Worm (Caenorhabditis elegans): Measurements from ENCODE around the gene C09F12.2.

C09F12.2 gene

ce11 chrX:11068334-11068733 lies 14.6 kb downstream of the C09F12.2 start, which contains the start of gene apt-9:
Gene apt-9, plus strand, starts transcription at chrX:11068527.
- TF ChIP-seq him-1 (tag; optimal IDR thresholded peaks at IDR 0.05) (no peak), dao-5 (tag; optimal IDR thresholded peaks at IDR 0.05) (no peak), W03F9.2 (tag; optimal IDR thresholded peaks at IDR 0.05) (no peak)

- no peak for TF ChIP-seq W03F9.2 (tag; optimal IDR thresholded peaks at IDR 0.05)
- TF ChIP-seq dao-5 (tag; optimal IDR thresholded peaks at IDR 0.05) = no peak
- TF ChIP-seq him-1 (tag; optimal IDR thresholded peaks at IDR 0.05) = no peak
Measured at ce11 chrX:11072701-11073100, 19.0 kb downstream of the C09F12.2 start.

- TF ChIP-seq dao-5 (tag; optimal IDR thresholded peaks at IDR 0.05) (no peak), W03F9.2 (tag; optimal IDR thresholded peaks at IDR 0.05) (no peak), him-1 (tag; optimal IDR thresholded peaks at IDR 0.05) (no peak)
Measured at ce11 chrX:11073358-11073757, 19.6 kb downstream of the C09F12.2 start, which contains the start of gene W04G3.5. Gene W04G3.5, plus strand, starts transcription at chrX:11073658.

- TF ChIP-seq him-1 (tag; optimal IDR thresholded peaks at IDR 0.05) = no peak
Measured at ce11 chrX:11076491-11076890, 22.8 kb downstream of the C09F12.2 start, which contains the start of gene W04G3.12. Gene W04G3.12, minus strand, starts transcription at chrX:11076801.

- TF ChIP-seq dao-5 (tag; optimal IDR thresholded peaks at IDR 0.05) = no peak
- TF ChIP-seq W03F9.2 (tag; optimal IDR thresholded peaks at IDR 0.05) = no peak
- TF ChIP-seq him-1 (tag; optimal IDR thresholded peaks at IDR 0.05) = no peak
Measured at ce11 chrX:11078150-11078549, 24.4 kb downstream of the C09F12.2 start, which contains the start of gene W04G3.10. Gene W04G3.10, minus strand, starts transcription at chrX:11078250.

ce11 chrX:11079667-11080066 lies 26.0 kb downstream of the C09F12.2 start, which contains the start of gene W04G3.13:
Gene W04G3.13, minus strand, starts transcription at chrX:11079767.
- no peak for TF ChIP-seq dao-5 (tag; optimal IDR thresholded peaks at IDR 0.05)
- no peak for TF ChIP-seq W03F9.2 (tag; optimal IDR thresholded peaks at IDR 0.05)
- TF ChIP-seq him-1 (tag; optimal IDR thresholded peaks at IDR 0.05) = no peak

ce11 chrX:11080170-11080728 lies 26.5 kb downstream of the C09F12.2 start, which contains the start of gene sulp-7:
Gene sulp-7, plus strand, starts transcription at chrX:11080678.
- no peak for TF ChIP-seq him-1 (tag; optimal IDR thresholded peaks at IDR 0.05)
- no peak for TF ChIP-seq W03F9.2 (tag; optimal IDR thresholded peaks at IDR 0.05)
- no peak for TF ChIP-seq dao-5 (tag; optimal IDR thresholded peaks at IDR 0.05)

- TF ChIP-seq W03F9.2 (tag; optimal IDR thresholded peaks at IDR 0.05) = no peak
Measured at ce11 chrX:11085162-11085561, 31.4 kb downstream of the C09F12.2 start, which contains the start of gene W04G3.7. Gene W04G3.7, minus strand, starts transcription at chrX:11085262.

- no peak for TF ChIP-seq W03F9.2 (tag; optimal IDR thresholded peaks at IDR 0.05)
- TF ChIP-seq him-1 (tag; optimal IDR thresholded peaks at IDR 0.05) = no peak
- TF ChIP-seq dao-5 (tag; optimal IDR thresholded peaks at IDR 0.05) = no peak
Measured at ce11 chrX:11088952-11089351, 35.2 kb downstream of the C09F12.2 start, which contains the start of gene W04G3.11. Gene W04G3.11, plus strand, starts transcription at chrX:11089195.

- TF ChIP-seq dao-5 (tag; optimal IDR thresholded peaks at IDR 0.05) (peak; percentile 95), him-1 (tag; optimal IDR thresholded peaks at IDR 0.05) (peak; percentile 100), W03F9.2 (tag; optimal IDR thresholded peaks at IDR 0.05) (peak; percentile 98)
Measured at ce11 chrX:11093985-11094593, 40.4 kb downstream of the C09F12.2 start.

ce11 chrX:11095480-11095879 lies 41.8 kb downstream of the C09F12.2 start:
- TF ChIP-seq dao-5 (tag; optimal IDR thresholded peaks at IDR 0.05) (peak; percentile 74), him-1 (tag; optimal IDR thresholded peaks at IDR 0.05) (peak; percentile 92), W03F9.2 (tag; optimal IDR thresholded peaks at IDR 0.05) (peak; percentile 30)

ce11 chrX:11097343-11097742 lies 43.6 kb downstream of the C09F12.2 start:
- TF ChIP-seq dao-5 (tag; optimal IDR thresholded peaks at IDR 0.05) (no peak), W03F9.2 (tag; optimal IDR thresholded peaks at IDR 0.05) (no peak), him-1 (tag; optimal IDR thresholded peaks at IDR 0.05) (no peak)

ce11 chrX:11098086-11098485 lies 44.4 kb downstream of the C09F12.2 start, which contains the start of gene W02H3.3:
Gene W02H3.3, minus strand, starts transcription at chrX:11098186.
- TF ChIP-seq dao-5 (tag; optimal IDR thresholded peaks at IDR 0.05) (no peak), him-1 (tag; optimal IDR thresholded peaks at IDR 0.05) (no peak), W03F9.2 (tag; optimal IDR thresholded peaks at IDR 0.05) (no peak)

- TF ChIP-seq him-1 (tag; optimal IDR thresholded peaks at IDR 0.05) (no peak), W03F9.2 (tag; optimal IDR thresholded peaks at IDR 0.05) (no peak), dao-5 (tag; optimal IDR thresholded peaks at IDR 0.05) (no peak)
Measured at ce11 chrX:11103173-11103572, 49.5 kb downstream of the C09F12.2 start.
